Fruit fly (Drosophila melanogaster): ENCODE measurements around the gene Smug.

DNA sequence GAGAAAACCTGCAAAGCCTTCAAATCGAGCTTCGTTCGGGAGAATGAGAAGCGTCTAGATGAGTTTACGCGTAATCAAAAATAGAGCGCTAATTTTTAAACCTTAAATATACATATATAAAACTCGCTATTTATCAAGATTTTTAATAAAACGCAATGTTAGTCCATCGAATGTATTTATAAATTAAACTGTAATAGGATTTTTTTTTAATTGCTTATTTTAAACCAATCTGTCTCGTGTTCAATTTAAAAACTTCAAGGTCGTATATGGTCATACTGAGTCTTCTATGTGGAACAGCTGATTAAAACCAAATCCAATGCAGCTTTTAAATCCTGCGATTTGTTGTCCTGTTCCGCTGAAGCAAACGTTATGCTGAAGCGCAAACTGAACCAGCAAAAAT, at the start of gene Smug:
- no peak for TF ChIP-seq CG8478 (optimal IDR thresholded peaks at IDR 0.05)
- TF ChIP-seq CTCF (optimal IDR thresholded peaks at IDR 0.05): no peak

Data from S2 (cell line).